Worm (Caenorhabditis elegans): ENCODE data around the gene scl-9.

DNA sequence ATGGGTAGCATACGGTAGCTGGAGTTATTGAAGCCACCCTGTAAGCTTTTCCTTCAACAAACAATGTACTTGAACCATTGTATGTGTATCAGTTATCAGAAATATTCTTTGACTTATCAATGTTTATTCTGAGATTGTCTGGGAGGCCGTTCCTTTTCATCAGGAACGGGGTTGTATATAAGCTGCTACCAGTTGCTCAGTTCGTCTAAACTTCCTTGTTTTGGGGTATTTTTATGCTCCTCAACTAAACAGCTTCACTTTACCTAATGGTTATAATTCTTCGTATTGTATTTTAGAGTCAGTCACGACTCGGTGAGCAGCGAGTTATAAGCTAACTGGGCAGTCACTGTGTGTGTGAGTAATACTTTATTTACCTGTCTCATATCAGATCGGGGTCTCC lies 38.7 kb downstream of the scl-9 start:
- TF ChIP-seq egl-27 (tag; optimal IDR thresholded peaks at IDR 0.05) (no peak), ama-1 (optimal IDR thresholded peaks at IDR 0.05) (no peak), mdl-1 (tag; optimal IDR thresholded peaks at IDR 0.05) (no peak), egl-13 (tag; optimal IDR thresholded peaks at IDR 0.05) (no peak), lin-13 (GFP tag; optimal IDR thresholded peaks at IDR 0.05) (no peak), nhr-90 (tag; optimal IDR thresholded peaks at IDR 0.05; ENCODE audit: poor library complexity) (no peak), lsy-2 (tag; optimal IDR thresholded peaks at IDR 0.05) (no peak)

All from whole organism, L1 larva.